Fruit fly (Drosophila melanogaster): ENCODE results near the gene CG5506.

dm6 chr3L:17904593-17904992, 20.4 kb upstream of the CG5506 start:
- TF ChIP-seq CG14655 (GFP tag; optimal IDR thresholded peaks at IDR 0.05) (no peak), EcR (GFP tag; optimal IDR thresholded peaks at IDR 0.05) (no peak), CG4496 (GFP tag; IDR thresholded peaks at IDR 0.05) (no peak), CG9948 (tag; optimal IDR thresholded peaks at IDR 0.05) (no peak), CG15710 (tag; optimal IDR thresholded peaks at IDR 0.05) (no peak), CG34367 (tag; optimal IDR thresholded peaks at IDR 0.05) (no peak), Snoo (tag; optimal IDR thresholded peaks at IDR 0.05) (no peak)
